Fruit fly (Drosophila melanogaster) S2 (cell line): ENCODE measurements around the gene CG7966.

Source experiments
- CG8478 ChIP-seq: fragments of >200 bp; optimal IDR thresholded peaks from 2 replicates; lab custom pipeline; 2018
- CTCF ChIP-seq, 2 experiments: fragments of >200 bp; optimal IDR thresholded peaks; 2 replicates each; lab custom pipeline; 2018

DNA sequence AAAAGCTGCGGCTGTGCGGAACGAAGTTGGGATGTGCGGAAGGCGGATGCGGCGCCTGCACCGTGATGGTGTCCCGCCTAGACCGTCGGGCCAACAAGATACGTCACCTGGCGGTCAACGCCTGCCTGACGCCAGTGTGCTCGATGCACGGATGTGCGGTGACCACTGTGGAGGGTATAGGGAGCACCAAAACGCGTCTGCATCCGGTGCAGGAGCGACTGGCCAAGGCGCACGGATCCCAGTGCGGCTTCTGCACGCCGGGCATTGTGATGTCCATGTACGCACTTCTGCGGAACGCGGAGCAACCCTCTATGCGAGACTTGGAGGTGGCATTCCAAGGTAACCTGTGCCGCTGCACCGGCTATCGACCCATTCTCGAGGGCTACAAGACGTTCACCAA, 17.6 kb downstream of the CG7966 start:
- no peak for TF ChIP-seq CG8478 (lab: Kevin White, UChicago)
- no peak for TF ChIP-seq CTCF (optimal IDR thresholded peaks at IDR 0.05; lab: Kevin White, UChicago)
